Worm (Caenorhabditis elegans): Measurements from ENCODE around the gene C27D6.12.

C27D6.12 gene

DNA sequence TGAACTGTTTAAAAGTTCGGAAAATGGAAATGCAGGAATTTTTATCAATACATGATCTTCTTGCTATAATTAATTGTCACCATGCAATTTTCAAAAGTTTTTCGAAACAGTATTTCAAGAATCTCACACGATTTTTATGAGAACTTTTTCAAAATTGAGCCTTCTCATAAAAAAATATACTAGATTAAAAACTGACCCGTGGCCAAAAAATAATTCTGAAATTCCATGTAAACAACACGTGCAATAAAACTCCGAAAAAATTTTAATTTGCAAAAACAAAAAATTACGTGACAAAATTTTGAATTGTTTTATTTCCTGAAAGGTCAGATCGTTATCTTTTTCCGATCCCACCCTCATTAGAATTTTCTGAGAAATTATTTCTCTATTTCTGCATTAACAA lies 17.7 kb upstream of the C27D6.12 start, which contains the start of gene C34F11.5:
Gene C34F11.5 (plus strand): TSS at position 301 of the 400 bp plus-strand sequence.
- TF ChIP-seq odd-2 (tag; optimal IDR thresholded peaks at IDR 0.05), result no peak
- TF ChIP-seq ceh-2 (tag; optimal IDR thresholded peaks at IDR 0.05), result no peak
- no peak for TF ChIP-seq ceh-48 (tag; optimal IDR thresholded peaks at IDR 0.05)
- no peak for TF ChIP-seq hlh-13 (GFP tag; optimal IDR thresholded peaks at IDR 0.05)
- no peak for TF ChIP-seq ceh-34 (tag; optimal IDR thresholded peaks at IDR 0.05)
- TF ChIP-seq hlh-8 (tag; optimal IDR thresholded peaks at IDR 0.05), result no peak
- TF ChIP-seq ceh-30 (tag; optimal IDR thresholded peaks at IDR 0.05), result no peak
- TF ChIP-seq ceh-19 (GFP tag; optimal IDR thresholded peaks at IDR 0.05), result no peak
- no peak for TF ChIP-seq ets-4 (tag; optimal IDR thresholded peaks at IDR 0.05)
- no peak for TF ChIP-seq ceh-45 (GFP tag; IDR thresholded peaks at IDR 0.05)
- no peak for TF ChIP-seq ceh-6 (GFP tag; optimal IDR thresholded peaks at IDR 0.05)
- no peak for TF ChIP-seq Y22D7AL.16 (tag; optimal IDR thresholded peaks at IDR 0.05)
- no peak for TF ChIP-seq unc-55 (GFP tag; optimal IDR thresholded peaks at IDR 0.05)
- TF ChIP-seq pqm-1 (tag; optimal IDR thresholded peaks at IDR 0.05), result no peak
- no peak for TF ChIP-seq ama-1 (optimal IDR thresholded peaks at IDR 0.05)
- TF ChIP-seq ceh-14 (tag; optimal IDR thresholded peaks at IDR 0.05), result no peak
- no peak for TF ChIP-seq pha-4 (tag; optimal IDR thresholded peaks at IDR 0.05)
- TF ChIP-seq hlh-30 (tag; optimal IDR thresholded peaks at IDR 0.05; ENCODE audit: insufficient read depth), result no peak
- no peak for TF ChIP-seq ceh-22 (tag; optimal IDR thresholded peaks at IDR 0.05)
- TF ChIP-seq dve-1 (tag; optimal IDR thresholded peaks at IDR 0.05), result no peak

DNA sequence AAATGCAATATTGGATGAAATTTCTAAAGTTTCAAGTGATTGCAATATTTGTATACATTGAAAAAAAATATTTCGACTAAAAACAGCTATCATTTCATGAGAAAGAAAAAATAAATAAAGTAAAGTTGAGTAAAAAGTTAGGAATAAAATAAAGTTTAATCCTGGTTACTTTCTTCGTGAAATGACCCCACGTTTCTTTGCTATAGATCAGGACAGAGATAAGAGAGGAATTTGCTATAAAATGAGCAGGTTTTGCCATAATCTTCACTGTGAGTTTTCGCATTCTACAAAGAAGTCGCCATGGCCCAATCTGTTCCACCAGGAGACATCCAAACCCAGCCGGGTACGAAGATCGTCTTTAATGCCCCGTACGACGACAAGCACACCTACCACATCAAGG lies 16.3 kb upstream of the C27D6.12 start, which contains the start of gene msp-49:
Gene msp-49 (plus strand): TSS at position 301 of the 400 bp plus-strand sequence.
- TF ChIP-seq nhr-11 (tag; optimal IDR thresholded peaks at IDR 0.05) (no peak), ceh-14 (tag; optimal IDR thresholded peaks at IDR 0.05) (no peak), dve-1 (tag; optimal IDR thresholded peaks at IDR 0.05) (no peak), ahr-1 (tag; optimal IDR thresholded peaks at IDR 0.05) (no peak), ceh-9 (tag; optimal IDR thresholded peaks at IDR 0.05) (no peak), ceh-22 (tag; optimal IDR thresholded peaks at IDR 0.05) (no peak), unc-55 (GFP tag; optimal IDR thresholded peaks at IDR 0.05) (no peak), ttx-3 (tag; optimal IDR thresholded peaks at IDR 0.05) (no peak), sox-2 (GFP tag; IDR thresholded peaks at IDR 0.05) (no peak), hlh-15 (tag; optimal IDR thresholded peaks at IDR 0.05) (no peak), ztf-16 (tag; optimal IDR thresholded peaks at IDR 0.05) (no peak)

DNA sequence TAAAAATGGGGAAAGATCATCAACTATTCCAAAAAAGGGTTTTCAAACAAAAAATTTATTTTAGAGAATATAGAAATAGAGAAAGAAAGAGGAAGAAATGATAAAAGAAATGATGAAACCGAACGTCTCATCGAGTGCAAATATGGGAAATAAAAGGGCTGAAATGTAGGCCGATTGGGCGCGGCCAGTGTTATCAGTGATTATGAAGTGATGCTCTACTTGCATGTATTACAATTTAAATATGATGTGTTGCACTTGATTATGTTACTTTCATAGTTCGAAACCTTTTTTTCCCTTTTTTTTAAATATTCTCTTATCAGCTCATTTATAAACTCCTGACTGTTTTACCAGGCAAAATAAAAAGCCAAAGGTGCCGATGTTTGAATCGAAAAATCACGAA lies 14.0 kb upstream of the C27D6.12 start:
- TF ChIP-seq F13H6.1 (tag; optimal IDR thresholded peaks at IDR 0.05) (no peak), eyg-1 (tag; optimal IDR thresholded peaks at IDR 0.05) (no peak), T23F11.4 (GFP tag; optimal IDR thresholded peaks at IDR 0.05) (no peak), pqm-1 (tag; optimal IDR thresholded peaks at IDR 0.05) (no peak), elt-2 (tag; optimal IDR thresholded peaks at IDR 0.05) (peak; percentile 71), unc-3 (GFP tag; conservative IDR thresholded peaks at IDR 0.05) (no peak), unc-3 (tag; optimal IDR thresholded peaks at IDR 0.05) (no peak), pros-1 (tag; optimal IDR thresholded peaks at IDR 0.05) (no peak), rnt-1 (tag; optimal IDR thresholded peaks at IDR 0.05) (no peak), fkh-6 (tag; optimal IDR thresholded peaks at IDR 0.05) (no peak)

DNA sequence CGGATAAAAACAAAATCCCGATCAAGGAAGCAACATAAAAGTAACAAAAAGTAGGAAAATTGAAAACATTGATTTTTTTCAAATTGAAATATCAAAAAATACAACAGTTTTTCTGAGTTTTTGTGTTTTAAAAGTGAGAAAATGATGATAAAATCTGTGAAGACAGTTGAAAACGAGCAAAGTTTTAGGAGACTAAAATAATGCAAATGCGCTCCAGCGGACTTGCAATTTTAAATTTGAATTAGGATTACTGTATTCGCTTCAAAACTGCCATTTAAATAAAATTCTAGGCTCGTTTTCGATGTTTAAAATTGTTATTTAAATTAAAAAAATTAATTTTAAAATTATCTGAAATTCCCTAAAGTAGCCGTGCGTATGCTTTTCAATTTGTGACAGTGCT lies 10.1 kb upstream of the C27D6.12 start:
- TF ChIP-seq ceh-22 (tag; optimal IDR thresholded peaks at IDR 0.05) (no peak), ceh-19 (GFP tag; optimal IDR thresholded peaks at IDR 0.05) (no peak), pat-9 (tag; optimal IDR thresholded peaks at IDR 0.05) (no peak), unc-42 (tag; optimal IDR thresholded peaks at IDR 0.05) (no peak), eyg-1 (tag; optimal IDR thresholded peaks at IDR 0.05) (no peak), sdc-2 (tag; optimal IDR thresholded peaks at IDR 0.05) (no peak), syd-9 (tag; optimal IDR thresholded peaks at IDR 0.05) (no peak), F13H6.1 (tag; optimal IDR thresholded peaks at IDR 0.05) (no peak), unc-3 (GFP tag; conservative IDR thresholded peaks at IDR 0.05) (no peak), unc-3 (tag; optimal IDR thresholded peaks at IDR 0.05) (no peak), che-1 (tag; optimal IDR thresholded peaks at IDR 0.05) (no peak), ceh-30 (tag; optimal IDR thresholded peaks at IDR 0.05) (no peak)

All from whole organism, late embryonic.